Worm (Caenorhabditis elegans) whole organism, late embryonic: ENCODE results near the gene Y54G2A.76.

Experiments used
- K02D7.2 ChIP-seq: sonication (generic microtip); optimal IDR thresholded peaks from 2 replicates; lab custom pipeline; 2017; ENCODE audit warnings: mild to moderate bottlenecking, missing genetic modification characterization, missing compliant biosample characterization
- K09A11.1 ChIP-seq: sonication (generic microtip); optimal IDR thresholded peaks from 2 replicates; lab custom pipeline; 2017; ENCODE audit warnings: antibody characterized with exemption, mild to moderate bottlenecking, missing genetic modification characterization, missing compliant biosample characterization; ENCODE audit not compliant: insufficient read depth
- ahr-1 ChIP-seq: sonication (generic microtip); optimal IDR thresholded peaks from 2 replicates; lab custom pipeline; 2016; ENCODE audit warnings: missing genetic modification characterization, missing compliant biosample characterization
- ceh-45 ChIP-seq: fragments of 200-800 bp; sonication (Bioruptor generic); IDR thresholded peaks from 2 replicates; pipeline ENCODE4 v1.3.6; 2022; ENCODE audit warnings: missing genetic modification reagents, missing genetic modification characterization, missing compliant biosample characterization
- ceh-6 ChIP-seq: fragments of 200-800 bp; sonication (Bioruptor generic); optimal IDR thresholded peaks from 2 replicates; lab custom pipeline; 2018; ENCODE audit warnings: mild to moderate bottlenecking, missing genetic modification characterization, missing compliant biosample characterization
- che-1 ChIP-seq: sonication (generic microtip); optimal IDR thresholded peaks from 2 replicates; lab custom pipeline; 2016; ENCODE audit warnings: mild to moderate bottlenecking, missing genetic modification characterization, missing compliant biosample characterization
- elt-2 ChIP-seq: sonication (generic microtip); optimal IDR thresholded peaks from 2 replicates; lab custom pipeline; 2016; ENCODE audit warnings: missing genetic modification reagents, missing genetic modification characterization, missing compliant biosample characterization
- ets-4 ChIP-seq: sonication (generic microtip); optimal IDR thresholded peaks from 2 replicates; lab custom pipeline; 2016; ENCODE audit warnings: missing genetic modification characterization, missing compliant biosample characterization
- eyg-1 ChIP-seq: sonication (generic microtip); optimal IDR thresholded peaks from 2 replicates; lab custom pipeline; 2016; ENCODE audit warnings: missing genotype, missing genetic modification characterization, missing compliant biosample characterization
- fkh-10 ChIP-seq: fragments of 150-350 bp; optimal IDR thresholded peaks from 2 replicates; lab custom pipeline; 2014; ENCODE audit warnings: missing biosample characterization, missing genetic modification reagents, missing genetic modification characterization
- fkh-6 ChIP-seq: sonication (generic microtip); optimal IDR thresholded peaks from 2 replicates; lab custom pipeline; 2016; ENCODE audit warnings: missing genetic modification characterization, missing compliant biosample characterization
- hlh-13 ChIP-seq: fragments of 200-800 bp; sonication (Bioruptor generic); optimal IDR thresholded peaks from 2 replicates; lab custom pipeline; 2018; ENCODE audit warnings: mild to moderate bottlenecking, missing genetic modification characterization, missing compliant biosample characterization
- hlh-15 ChIP-seq: sonication (generic microtip); optimal IDR thresholded peaks from 2 replicates; lab custom pipeline; 2016; ENCODE audit warnings: missing genetic modification characterization, missing compliant biosample characterization
- hlh-6 ChIP-seq: sonication (generic microtip); optimal IDR thresholded peaks from 2 replicates; lab custom pipeline; 2016; ENCODE audit warnings: missing genotype, missing genetic modification characterization, missing compliant biosample characterization
- hlh-8 ChIP-seq: sonication (generic microtip); optimal IDR thresholded peaks from 2 replicates; lab custom pipeline; 2016; ENCODE audit warnings: missing genotype, missing genetic modification characterization, missing compliant biosample characterization
- lin-11 ChIP-seq: fragments of 200-800 bp; sonication (Bioruptor generic); optimal IDR thresholded peaks from 2 replicates; lab custom pipeline; 2018; ENCODE audit warnings: mild to moderate bottlenecking, missing genetic modification characterization, missing compliant biosample characterization
- madf-2 ChIP-seq: sonication (generic microtip); optimal IDR thresholded peaks from 2 replicates; lab custom pipeline; 2017; ENCODE audit warnings: missing genetic modification characterization, missing compliant biosample characterization
- npax-4 ChIP-seq: sonication (generic microtip); optimal IDR thresholded peaks from 2 replicates; lab custom pipeline; 2016; ENCODE audit warnings: missing genetic modification characterization, missing compliant biosample characterization
- odd-2 ChIP-seq: sonication (generic microtip); optimal IDR thresholded peaks from 2 replicates; lab custom pipeline; 2017; ENCODE audit warnings: antibody characterized with exemption, mild to moderate bottlenecking, missing genetic modification characterization, missing compliant biosample characterization
- pag-3 ChIP-seq: sonication (generic microtip); optimal IDR thresholded peaks from 2 replicates; lab custom pipeline; 2016; ENCODE audit warnings: missing compliant biosample characterization, missing genetic modification characterization, borderline replicate concordance
- pax-1 ChIP-seq: fragments of 150-350 bp; optimal IDR thresholded peaks from 2 replicates; lab custom pipeline; 2014; ENCODE audit warnings: missing biosample characterization, missing genetic modification characterization
- pha-2 ChIP-seq: sonication (generic microtip); optimal IDR thresholded peaks from 2 replicates; lab custom pipeline; 2017; ENCODE audit warnings: mild to moderate bottlenecking, missing genetic modification characterization, missing compliant biosample characterization
- pha-4 ChIP-seq: fragments of 150-350 bp; optimal IDR thresholded peaks from 2 replicates; lab custom pipeline; 2018; ENCODE audit warnings: missing biosample characterization, missing genetic modification reagents, missing genetic modification characterization
- pqm-1 ChIP-seq: sonication (generic microtip); optimal IDR thresholded peaks from 2 replicates; lab custom pipeline; 2016; ENCODE audit warnings: missing genetic modification characterization, missing compliant biosample characterization
- pros-1 ChIP-seq: fragments of 150-350 bp; optimal IDR thresholded peaks from 2 replicates; lab custom pipeline; 2014; ENCODE audit warnings: missing biosample characterization, missing genetic modification reagents, missing genetic modification characterization
- rnt-1 ChIP-seq: sonication (generic microtip); optimal IDR thresholded peaks from 2 replicates; lab custom pipeline; 2016; ENCODE audit warnings: missing genetic modification characterization, missing compliant biosample characterization
- sdc-2 ChIP-seq: sonication (generic microtip); optimal IDR thresholded peaks from 2 replicates; lab custom pipeline; 2016; ENCODE audit warnings: missing genotype, missing genetic modification characterization, missing compliant biosample characterization
- sox-4 ChIP-seq: sonication (generic microtip); optimal IDR thresholded peaks from 2 replicates; lab custom pipeline; 2017; ENCODE audit warnings: mild to moderate bottlenecking, missing genetic modification characterization, inconsistent platforms, missing compliant biosample characterization
- syd-9 ChIP-seq: sonication (generic microtip); optimal IDR thresholded peaks from 2 replicates; lab custom pipeline; 2016; ENCODE audit warnings: mild to moderate bottlenecking, missing genetic modification characterization, moderate library complexity, missing compliant biosample characterization
- unc-42 ChIP-seq: sonication (generic microtip); optimal IDR thresholded peaks from 2 replicates; lab custom pipeline; 2016; ENCODE audit warnings: missing genotype, missing genetic modification characterization, missing compliant biosample characterization
- unc-86 ChIP-seq: sonication (generic microtip); optimal IDR thresholded peaks from 2 replicates; lab custom pipeline; 2016; ENCODE audit warnings: missing genetic modification characterization, missing compliant biosample characterization

Gene Y54G2A.76

ce11 chrIV:2838308-2838707, 29.1 kb downstream of the Y54G2A.76 start, which contains the start of gene Y54G2A.7:
TSS of gene Y54G2A.7 (plus strand) at chrIV:2838608.
- TF ChIP-seq hlh-13 (no peak), pax-1 (no peak), madf-2 (tag; lab: Kevin White, UChicago) (no peak), pros-1 (no peak), rnt-1 (no peak), ahr-1 (tag; lab: Kevin White, UChicago) (no peak), pha-4 (tag; lab: Kevin White, UChicago) (no peak), pha-2 (no peak), unc-42 (tag; lab: Kevin White, UChicago) (no peak)
- TF ChIP-seq, all 69 proteins: peak for 0

- no peak for TF ChIP-seq ahr-1 (tag; lab: Kevin White, UChicago)
- TF ChIP-seq rnt-1: no peak
- no peak for TF ChIP-seq unc-86 (tag; lab: Kevin White, UChicago)
- no peak for TF ChIP-seq K09A11.1
Observed at ce11 chrIV:2841260-2841659, 32.0 kb downstream of the Y54G2A.76 start, which contains the start of gene clec-83. TSS of gene clec-83 (minus strand) at chrIV:2841472.

- TF ChIP-seq pag-3 (tag; lab: Kevin White, UChicago) (no peak), hlh-6 (tag; lab: Kevin White, UChicago) (no peak), hlh-8 (no peak), syd-9 (tag; lab: Kevin White, UChicago) (no peak), K02D7.2 (tag; lab: Kevin White, UChicago) (no peak)
Observed at ce11 chrIV:2842162-2842561, 33.0 kb downstream of the Y54G2A.76 start, which contains the start of gene clec-84. TSS of gene clec-84 (plus strand) at chrIV:2842462.

ce11 chrIV:2843882-2844281, 34.7 kb downstream of the Y54G2A.76 start, which contains the start of gene Y54G2A.15:
TSS of gene Y54G2A.15 (minus strand) at chrIV:2843982.
- no peak for TF ChIP-seq rnt-1
- no peak for TF ChIP-seq sox-4
- TF ChIP-seq lin-11 (tag; lab: Kevin White, UChicago): no peak
- no peak for TF ChIP-seq pax-1
- TF ChIP-seq hlh-15 (tag; lab: Kevin White, UChicago): no peak
- no peak for TF ChIP-seq ets-4 (tag; lab: Kevin White, UChicago)
- no peak for TF ChIP-seq fkh-6 (tag; lab: Kevin White, UChicago)
- no peak for TF ChIP-seq odd-2 (tag; lab: Kevin White, UChicago)
- no peak for TF ChIP-seq che-1 (tag; lab: Kevin White, UChicago)
- TF ChIP-seq ceh-45 (GFP tag; lab: Robert Waterston, UW): no peak
- no peak for TF ChIP-seq npax-4 (tag; lab: Kevin White, UChicago)

ce11 chrIV:2846264-2846663, 37.1 kb downstream of the Y54G2A.76 start, which contains the start of gene Y54G2A.40:
TSS of gene Y54G2A.40 (plus strand) at chrIV:2846476.
- TF ChIP-seq ceh-6 (GFP tag; lab: Kevin White, UChicago) (no peak), elt-2 (no peak), unc-86 (tag; lab: Kevin White, UChicago) (no peak), pqm-1 (tag; lab: Kevin White, UChicago) (no peak)
- TF ChIP-seq, all 69 proteins: peak for 0

- TF ChIP-seq eyg-1 (no peak), sdc-2 (tag; lab: Kevin White, UChicago) (no peak), unc-42 (tag; lab: Kevin White, UChicago) (no peak), fkh-10 (GFP tag; lab: Kevin White, UChicago) (no peak), fkh-6 (tag; lab: Kevin White, UChicago) (no peak), unc-86 (tag; lab: Kevin White, UChicago) (no peak)
Observed at ce11 chrIV:2849269-2849668, 40.1 kb downstream of the Y54G2A.76 start.
